Fruit fly (Drosophila melanogaster) whole organism, embryonic: ENCODE results near the gene Syt14.

Experiments used
- CG18764 ChIP-seq: fragments of 200-800 bp; sonication (Bioruptor generic); optimal IDR thresholded peaks from 3 replicates; lab custom pipeline; 2016; ENCODE audit warnings: missing biosample characterization, missing genetic modification characterization

The Syt14 gene

DNA sequence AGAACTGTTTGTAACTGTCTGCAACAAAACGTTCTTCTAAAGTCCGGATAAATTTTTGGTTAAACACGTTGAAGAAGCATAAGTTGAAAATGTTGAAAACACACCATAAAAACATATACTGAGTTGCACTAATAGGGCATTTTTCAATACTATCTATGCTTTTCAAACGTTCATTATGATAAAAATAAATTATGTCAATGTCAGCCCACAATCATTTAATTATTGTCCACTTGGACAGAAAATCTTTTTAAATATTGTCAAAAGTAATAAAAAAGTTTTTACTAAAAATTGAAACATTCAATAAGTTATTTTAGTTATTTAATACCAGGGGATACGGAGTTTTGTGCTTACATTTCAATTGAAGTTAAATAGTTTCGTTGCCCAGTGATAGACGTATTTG, 52.4 kb downstream of the Syt14 start, which contains the start of gene CG1092:
CG1092 (plus strand) TSS at position 301 of the 400 bp plus-strand sequence.
- TF ChIP-seq CG18764: no peak
- TF ChIP-seq, all 482 proteins: peak for 0
